ENCODE assay signal across 1 fruit fly cellular context in genomic region chr3L:5751740-5752579, dm6.
A peak's percentile ranks its signal among the peaks of the same experiment; 100 is the strongest.
TF ChIP-seq lines count a peak whose summit lies in the region.

Gene DnaJ-1 (minus strand): TSS chr3L:5752189.

TF ChIP-seq in whole organism, embryonic, 481 proteins besides CTCF, POLR2A, EP300 and RAD21 (continued from another document and continues in another):
- TF ChIP-seq CG4424 (GFP tag; optimal IDR thresholded peaks at IDR 0.05; lab: Kevin White, UChicago) (no peak), wdn (GFP tag; IDR thresholded peaks at IDR 0.05; lab: Robert Waterston, UW) (no peak), chm (GFP tag; IDR thresholded peaks at IDR 0.05; lab: Robert Waterston, UW) (peak; percentile 26; the same call in 1 of the 2 replicates), dm (GFP tag; optimal IDR thresholded peaks at IDR 0.05; lab: Kevin White, UChicago) (peak; percentile 45), Vsx1 (GFP tag; optimal IDR thresholded peaks at IDR 0.05; lab: Kevin White, UChicago) (peak; percentile 4), Asciz (GFP tag; optimal IDR thresholded peaks at IDR 0.05; lab: Kevin White, UChicago) (no peak), crol (GFP tag; IDR thresholded peaks at IDR 0.05; lab: Robert Waterston, UW) (no peak), TFAM (GFP tag; optimal IDR thresholded peaks at IDR 0.05; lab: Kevin White, UChicago) (no peak), stc (GFP tag; IDR thresholded peaks at IDR 0.05; lab: Robert Waterston, UW) (no peak), CHES-1-like (GFP tag; optimal IDR thresholded peaks at IDR 0.05; lab: Kevin White, UChicago) (no peak), CG13624 (GFP tag; optimal IDR thresholded peaks at IDR 0.05; lab: Kevin White, UChicago) (peak; percentile 22), ERR (GFP tag; optimal IDR thresholded peaks at IDR 0.05; lab: Kevin White, UChicago) (no peak), pros (GFP tag; optimal IDR thresholded peaks at IDR 0.05; lab: Kevin White, UChicago) (peak; percentile 0), CG8765 (GFP tag; IDR thresholded peaks at IDR 0.05; lab: Robert Waterston, UW) (no peak), amos (GFP tag; IDR thresholded peaks at IDR 0.05; lab: Robert Waterston, UW; ENCODE audit: partially characterized antibody) (peak; percentile 98), Mes4 (GFP tag; optimal IDR thresholded peaks at IDR 0.05; lab: Kevin White, UChicago) (peak; percentile 22), bab2 (GFP tag; optimal IDR thresholded peaks at IDR 0.05; lab: Kevin White, UChicago) (peak; percentile 3), CG10147 (GFP tag; optimal IDR thresholded peaks at IDR 0.05; lab: Kevin White, UChicago) (peak; percentile 34), CG6654 (GFP tag; optimal IDR thresholded peaks at IDR 0.05; lab: Kevin White, UChicago) (no peak), Sox102F (GFP tag; optimal IDR thresholded peaks at IDR 0.05; lab: Kevin White, UChicago) (no peak), vfl (GFP tag; optimal IDR thresholded peaks at IDR 0.05; lab: Kevin White, UChicago) (no peak), HLH4C (GFP tag; IDR thresholded peaks at IDR 0.05; lab: Robert Waterston, UW; ENCODE audit: partially characterized antibody) (peak; percentile 96), seq (GFP tag; IDR thresholded peaks at IDR 0.05; lab: Robert Waterston, UW) (no peak), CG8359 (GFP tag; optimal IDR thresholded peaks at IDR 0.05; lab: Kevin White, UChicago; ENCODE audit: borderline replicate concordance) (no peak), CG14710 (tag; optimal IDR thresholded peaks at IDR 0.05; lab: Kevin White, UChicago) (peak; percentile 73), CG12659 (GFP tag; optimal IDR thresholded peaks at IDR 0.05; lab: Kevin White, UChicago) (peak; percentile 70), Hr3 (GFP tag; optimal IDR thresholded peaks at IDR 0.05; lab: Kevin White, UChicago) (no peak), Atf-2 (GFP tag; optimal IDR thresholded peaks at IDR 0.05; lab: Kevin White, UChicago) (no peak), CG31388 (GFP tag; optimal IDR thresholded peaks at IDR 0.05; lab: Kevin White, UChicago) (no peak), CG13296 (GFP tag; optimal IDR thresholded peaks at IDR 0.05; lab: Kevin White, UChicago) (peak; percentile 50), crp (GFP tag; optimal IDR thresholded peaks at IDR 0.05; lab: Kevin White, UChicago) (no peak), ken (GFP tag; IDR thresholded peaks at IDR 0.05; lab: Robert Waterston, UW) (no peak; the same call in 2 of the 3 replicates), kni (GFP tag; optimal IDR thresholded peaks at IDR 0.05; lab: Kevin White, UChicago) (peak; percentile 52), CG2875 (GFP tag; optimal IDR thresholded peaks at IDR 0.05; lab: Kevin White, UChicago) (peak; percentile 9), fd102C (GFP tag; optimal IDR thresholded peaks at IDR 0.05; lab: Kevin White, UChicago) (no peak), CG2678 (tag; optimal IDR thresholded peaks at IDR 0.05; lab: Kevin White, UChicago) (peak; percentile 43), CG17829 (tag; optimal IDR thresholded peaks at IDR 0.05; lab: Kevin White, UChicago) (peak; percentile 53), lbe (GFP tag; optimal IDR thresholded peaks at IDR 0.05; lab: Kevin White, UChicago) (peak; percentile 68), CG7786 (GFP tag; optimal IDR thresholded peaks at IDR 0.05; lab: Kevin White, UChicago) (no peak), Dp (GFP tag; optimal IDR thresholded peaks at IDR 0.05; lab: Kevin White, UChicago) (peak; percentile 71), Lhr (GFP tag; optimal IDR thresholded peaks at IDR 0.05; lab: Kevin White, UChicago) (peak; percentile 18), ttk (GFP tag; IDR thresholded peaks at IDR 0.05; lab: Robert Waterston, UW) (peak; percentile 32; the same call in 1 of the 2 replicates), CG2116 (GFP tag; optimal IDR thresholded peaks at IDR 0.05; lab: Kevin White, UChicago) (peak; percentile 98), sna (GFP tag; IDR thresholded peaks at IDR 0.05; lab: Robert Waterston, UW; ENCODE audit: partially characterized antibody) (peak; percentile 97), Atf6 (GFP tag; IDR thresholded peaks at IDR 0.05; lab: Robert Waterston, UW) (peak; percentile 13; the same call in 1 of the 2 replicates), h (optimal IDR thresholded peaks at IDR 0.05; lab: Kevin White, UChicago) (no peak), sr (GFP tag; IDR thresholded peaks at IDR 0.05; lab: Robert Waterston, UW) (no peak), CG7963 (GFP tag; IDR thresholded peaks at IDR 0.05; lab: Robert Waterston, UW; ENCODE audit: partially characterized antibody) (peak; percentile 95), CG1233 (GFP tag; optimal IDR thresholded peaks at IDR 0.05; lab: Kevin White, UChicago) (no peak), CG7357 (GFP tag; IDR thresholded peaks at IDR 0.05; lab: Robert Waterston, UW) (peak; percentile 90), Dek (tag; optimal IDR thresholded peaks at IDR 0.05; lab: Kevin White, UChicago) (peak; percentile 37), CG3065 (GFP tag; optimal IDR thresholded peaks at IDR 0.05; lab: Kevin White, UChicago) (no peak), nau (GFP tag; optimal IDR thresholded peaks at IDR 0.05; lab: Kevin White, UChicago) (no peak), Med (GFP tag; lab: Kevin White, UChicago) (peak; percentile 90), CG10979 (tag; optimal IDR thresholded peaks at IDR 0.05; lab: Kevin White, UChicago) (peak; percentile 27), CG17912 (GFP tag; optimal IDR thresholded peaks at IDR 0.05; lab: Kevin White, UChicago) (peak; percentile 27), zfh2 (GFP tag; optimal IDR thresholded peaks at IDR 0.05; lab: Kevin White, UChicago) (no peak), H2.0 (GFP tag; IDR thresholded peaks at IDR 0.05; lab: Robert Waterston, UW) (no peak), br (optimal IDR thresholded peaks at IDR 0.05; lab: Kevin White, UChicago) (no peak), HLHmδ (GFP tag; optimal IDR thresholded peaks at IDR 0.05; lab: Kevin White, UChicago) (peak; percentile 20), Blimp-1 (GFP tag; optimal IDR thresholded peaks at IDR 0.05; lab: Kevin White, UChicago) (no peak), CG10209 (GFP tag; optimal IDR thresholded peaks at IDR 0.05; lab: Kevin White, UChicago) (no peak), sqz (GFP tag; optimal IDR thresholded peaks at IDR 0.05; lab: Kevin White, UChicago) (peak; percentile 24), corto (GFP tag; optimal IDR thresholded peaks at IDR 0.05; lab: Kevin White, UChicago) (peak; percentile 55), Mad (GFP tag; optimal IDR thresholded peaks at IDR 0.05; lab: Kevin White, UChicago) (no peak), chn (GFP tag; optimal IDR thresholded peaks at IDR 0.05; lab: Kevin White, UChicago) (no peak), CG10431 (GFP tag; optimal IDR thresholded peaks at IDR 0.05; lab: Kevin White, UChicago) (peak; percentile 26), CG12299 (tag; optimal IDR thresholded peaks at IDR 0.05; lab: Kevin White, UChicago) (peak; percentile 37), disco-r (GFP tag; optimal IDR thresholded peaks at IDR 0.05; lab: Kevin White, UChicago) (no peak), CG4617 (GFP tag; optimal IDR thresholded peaks at IDR 0.05; lab: Kevin White, UChicago; ENCODE audit: borderline replicate concordance) (peak; percentile 43), CG9876 (GFP tag; optimal IDR thresholded peaks at IDR 0.05; lab: Kevin White, UChicago) (no peak), CG6254 (GFP tag; optimal IDR thresholded peaks at IDR 0.05; lab: Kevin White, UChicago) (no peak), Side (GFP tag; optimal IDR thresholded peaks at IDR 0.05; lab: Kevin White, UChicago) (peak; percentile 43), Ets65A (GFP tag; lab: Kevin White, UChicago) (peak; percentile 96), yki (optimal IDR thresholded peaks at IDR 0.05; lab: Kevin White, UChicago) (no peak), dmrt11E (tag; optimal IDR thresholded peaks at IDR 0.05; lab: Kevin White, UChicago) (no peak), sim (GFP tag; IDR thresholded peaks at IDR 0.05; lab: Robert Waterston, UW) (no peak), Dad (GFP tag; optimal IDR thresholded peaks at IDR 0.05; lab: Kevin White, UChicago) (no peak), Nf-YC (tag; optimal IDR thresholded peaks at IDR 0.05; lab: Kevin White, UChicago) (peak; percentile 13), CG17385 (GFP tag; optimal IDR thresholded peaks at IDR 0.05; lab: Kevin White, UChicago) (peak; percentile 76), row (GFP tag; IDR thresholded peaks at IDR 0.05; lab: Robert Waterston, UW) (peak; percentile 78), trem (tag; optimal IDR thresholded peaks at IDR 0.05; lab: Kevin White, UChicago) (peak; percentile 31), CG18764 (GFP tag; optimal IDR thresholded peaks at IDR 0.05; lab: Kevin White, UChicago) (no peak), grn (GFP tag; optimal IDR thresholded peaks at IDR 0.05; lab: Kevin White, UChicago) (peak; percentile 68), pum (GFP tag; optimal IDR thresholded peaks at IDR 0.05; lab: Kevin White, UChicago) (no peak), NfI (GFP tag; optimal IDR thresholded peaks at IDR 0.05; lab: Kevin White, UChicago) (no peak), zf30C (GFP tag; optimal IDR thresholded peaks at IDR 0.05; lab: Kevin White, UChicago) (no peak), da (GFP tag; optimal IDR thresholded peaks at IDR 0.05; lab: Kevin White, UChicago) (no peak), Dip2 (GFP tag; IDR thresholded peaks at IDR 0.05; lab: Robert Waterston, UW) (no peak), CG13287 (GFP tag; IDR thresholded peaks at IDR 0.05; lab: Robert Waterston, UW; ENCODE audit: partially characterized antibody) (peak; percentile 98), BEAF-32 (GFP tag; optimal IDR thresholded peaks at IDR 0.05; lab: Kevin White, UChicago) (peak; percentile 98), CG7745 (tag; optimal IDR thresholded peaks at IDR 0.05; lab: Kevin White, UChicago) (no peak), CG1647 (GFP tag; optimal IDR thresholded peaks at IDR 0.05; lab: Kevin White, UChicago) (no peak), CG14860 (GFP tag; IDR thresholded peaks at IDR 0.05; lab: Robert Waterston, UW; ENCODE audit: partially characterized antibody) (peak; percentile 99), CG12391 (tag; optimal IDR thresholded peaks at IDR 0.05; lab: Kevin White, UChicago) (no peak), salm (tag; optimal IDR thresholded peaks at IDR 0.05; lab: Kevin White, UChicago) (peak; percentile 19), CG18262 (tag; optimal IDR thresholded peaks at IDR 0.05; lab: Kevin White, UChicago) (peak; percentile 17), hkb (optimal IDR thresholded peaks at IDR 0.05; lab: Kevin White, UChicago) (no peak), hkb (GFP tag; IDR thresholded peaks at IDR 0.05; lab: Robert Waterston, UW) (no peak), CG6854 (GFP tag; optimal IDR thresholded peaks at IDR 0.05; lab: Kevin White, UChicago) (peak; percentile 52), Six4 (GFP tag; optimal IDR thresholded peaks at IDR 0.05; lab: Kevin White, UChicago) (no peak), CG11723 (GFP tag; optimal IDR thresholded peaks at IDR 0.05; lab: Kevin White, UChicago) (no peak), CG18599 (GFP tag; optimal IDR thresholded peaks at IDR 0.05; lab: Kevin White, UChicago) (peak; percentile 70), Atf3 (GFP tag; optimal IDR thresholded peaks at IDR 0.05; lab: Kevin White, UChicago) (no peak), Ada2b (GFP tag; IDR thresholded peaks at IDR 0.05; lab: Robert Waterston, UW) (no peak), PHDP (tag; optimal IDR thresholded peaks at IDR 0.05; lab: Kevin White, UChicago) (peak; percentile 31), CG2202 (tag; optimal IDR thresholded peaks at IDR 0.05; lab: Kevin White, UChicago) (no peak), schlank (tag; optimal IDR thresholded peaks at IDR 0.05; lab: Kevin White, UChicago) (no peak), BtbVII (GFP tag; optimal IDR thresholded peaks at IDR 0.05; lab: Kevin White, UChicago) (peak; percentile 40), repo (GFP tag; optimal IDR thresholded peaks at IDR 0.05; lab: Kevin White, UChicago) (no peak), CG10366 (GFP tag; IDR thresholded peaks at IDR 0.05; lab: Robert Waterston, UW) (no peak), CG32532 (GFP tag; IDR thresholded peaks at IDR 0.05; lab: Robert Waterston, UW) (peak; percentile 23; the same call in 1 of the 2 replicates), CG8290 (GFP tag; optimal IDR thresholded peaks at IDR 0.05; lab: Kevin White, UChicago) (peak; percentile 29), CG8290 (tag; optimal IDR thresholded peaks at IDR 0.05; lab: Kevin White, UChicago) (peak in 1 of 2 experiments; percentile 19), slp2 (GFP tag; optimal IDR thresholded peaks at IDR 0.05; lab: Kevin White, UChicago) (no peak), dan (GFP tag; IDR thresholded peaks at IDR 0.05; lab: Robert Waterston, UW) (no peak), odd (GFP tag; optimal IDR thresholded peaks at IDR 0.05; lab: Kevin White, UChicago) (peak; percentile 54), Drgx (GFP tag; IDR thresholded peaks at IDR 0.05; lab: Robert Waterston, UW) (no peak), gem (tag; optimal IDR thresholded peaks at IDR 0.05; lab: Kevin White, UChicago) (no peak), Hey (tag; optimal IDR thresholded peaks at IDR 0.05; lab: Kevin White, UChicago) (peak; percentile 24), tgo (GFP tag; IDR thresholded peaks at IDR 0.05; lab: Robert Waterston, UW) (peak; percentile 31; the same call in 1 of the 3 replicates), Sox100B (GFP tag; optimal IDR thresholded peaks at IDR 0.05; lab: Kevin White, UChicago) (no peak), danr (GFP tag; IDR thresholded peaks at IDR 0.05; lab: Robert Waterston, UW) (no peak), vvl (GFP tag; IDR thresholded peaks at IDR 0.05; lab: Robert Waterston, UW) (peak; percentile 50), CG17568 (GFP tag; optimal IDR thresholded peaks at IDR 0.05; lab: Kevin White, UChicago) (no peak), nerfin-2 (GFP tag; IDR thresholded peaks at IDR 0.05; lab: Robert Waterston, UW; ENCODE audit: partially characterized antibody) (peak; percentile 93), ham (GFP tag; IDR thresholded peaks at IDR 0.05; lab: Robert Waterston, UW) (no peak), Opbp (GFP tag; IDR thresholded peaks at IDR 0.05; lab: Robert Waterston, UW; ENCODE audit: partially characterized antibody) (peak; percentile 96), E2f1 (GFP tag; IDR thresholded peaks at IDR 0.05; lab: Robert Waterston, UW) (no peak), CG14965 (GFP tag; optimal IDR thresholded peaks at IDR 0.05; lab: Kevin White, UChicago; ENCODE audit: borderline replicate concordance) (no peak), peb (GFP tag; IDR thresholded peaks at IDR 0.05; lab: Robert Waterston, UW) (no peak), CG7271 (tag; optimal IDR thresholded peaks at IDR 0.05; lab: Kevin White, UChicago) (no peak), NFAT (GFP tag; IDR thresholded peaks at IDR 0.05; lab: Robert Waterston, UW) (peak; percentile 29; the same call in 1 of the 2 replicates), CG14441 (GFP tag; IDR thresholded peaks at IDR 0.05; lab: Robert Waterston, UW) (no peak), Ssrp (tag; optimal IDR thresholded peaks at IDR 0.05; lab: Kevin White, UChicago) (peak; percentile 9)
